Fruit fly (Drosophila melanogaster) whole organism, embryonic: Measurements from ENCODE around the gene CG3337.

Source experiments
- Awh ChIP-seq: fragments of 200-800 bp; sonication (Bioruptor generic); IDR thresholded peaks from 2 replicates; pipeline ENCODE4, ENCODE4 v1.3.6; 2022; ENCODE audit warnings: missing biosample characterization, missing genetic modification characterization
- BEAF-32 ChIP-seq: fragments of 200-800 bp; sonication (Bioruptor generic); optimal IDR thresholded peaks from 3 replicates; lab custom pipeline; 2017; ENCODE audit warnings: missing biosample characterization, missing genetic modification characterization, mild to moderate bottlenecking, moderate library complexity, missing genetic modification reagents
- CG10321 ChIP-seq: fragments of 200-800 bp; sonication (Bioruptor generic); IDR thresholded peaks from 2 replicates; pipeline ENCODE4 v1.3.6; 2022; ENCODE audit warnings: missing biosample characterization, missing genetic modification characterization
- CG11723 ChIP-seq: fragments of 200-800 bp; sonication (Bioruptor generic); optimal IDR thresholded peaks from 2 replicates; lab custom pipeline; 2017; ENCODE audit warnings: missing biosample characterization, mild to moderate bottlenecking, missing genetic modification characterization
- CG13424 ChIP-seq: fragments of 200-800 bp; sonication (Bioruptor generic); optimal IDR thresholded peaks from 2 replicates; lab custom pipeline; 2019; ENCODE audit warnings: missing biosample characterization, mild to moderate bottlenecking, missing genetic modification characterization, moderate library complexity
- CG13624 ChIP-seq: fragments of 200-800 bp; sonication (Bioruptor generic); optimal IDR thresholded peaks from 2 replicates; lab custom pipeline; 2016; ENCODE audit warnings: missing biosample characterization, missing genetic modification characterization
- CG15514 ChIP-seq: fragments of 200-800 bp; sonication (Bioruptor generic); optimal IDR thresholded peaks from 3 replicates; lab custom pipeline; 2017; ENCODE audit warnings: missing biosample characterization, missing genetic modification characterization, mild to moderate bottlenecking, moderate library complexity, missing genetic modification reagents
- CG17328 ChIP-seq: fragments of 200-800 bp; sonication (Bioruptor generic); IDR thresholded peaks from 2 replicates; pipeline ENCODE4 v1.3.6; 2022; ENCODE audit warnings: missing biosample characterization, missing genetic modification characterization
- CG17829 ChIP-seq: fragments of 200-800 bp; optimal IDR thresholded peaks from 2 replicates; lab custom pipeline; 2019; ENCODE audit warnings: missing biosample characterization, mild to moderate bottlenecking, missing genetic modification characterization, moderate library complexity
- CG3065 ChIP-seq: fragments of 200-800 bp; sonication (Bioruptor generic); optimal IDR thresholded peaks from 2 replicates; lab custom pipeline; 2016; ENCODE audit warnings: missing biosample characterization, missing genetic modification characterization
- CG31365 ChIP-seq: fragments of 200-800 bp; sonication (Bioruptor generic); optimal IDR thresholded peaks from 2 replicates; lab custom pipeline; 2018; ENCODE audit warnings: missing biosample characterization, mild to moderate bottlenecking, missing genetic modification characterization
- CG3163 ChIP-seq: fragments of 200-800 bp; sonication (Bioruptor generic); optimal IDR thresholded peaks from 3 replicates; lab custom pipeline; 2016; ENCODE audit warnings: missing biosample characterization, missing genetic modification characterization
- CG3726 ChIP-seq: fragments of 200-800 bp; sonication (Bioruptor generic); IDR thresholded peaks from 3 replicates; pipeline ENCODE4, ENCODE4 v1.3.6; 2022; ENCODE audit warnings: missing biosample characterization, missing genetic modification characterization
- CG7556 ChIP-seq: fragments of 200-800 bp; sonication (Bioruptor generic); optimal IDR thresholded peaks from 2 replicates; lab custom pipeline; 2017; ENCODE audit warnings: missing biosample characterization, mild to moderate bottlenecking, missing genetic modification characterization
- CG8089 ChIP-seq: fragments of 200-800 bp; sonication (Bioruptor generic); optimal IDR thresholded peaks from 3 replicates; lab custom pipeline; 2016; ENCODE audit warnings: missing biosample characterization, missing genetic modification characterization
- CG9817 ChIP-seq: fragments of 200-800 bp; sonication (Bioruptor generic); optimal IDR thresholded peaks from 2 replicates; lab custom pipeline; 2018; ENCODE audit warnings: missing biosample characterization, mild to moderate bottlenecking, missing genetic modification characterization, moderate library complexity
- Dbx ChIP-seq: fragments of 200-800 bp; sonication (Bioruptor generic); IDR thresholded peaks from 3 replicates; pipeline ENCODE4 v1.3.6; 2022; ENCODE audit warnings: missing biosample characterization, missing genetic modification characterization
- Deaf1 ChIP-seq: fragments of 200-800 bp; optimal IDR thresholded peaks from 3 replicates; lab custom pipeline; 2019; ENCODE audit warnings: missing biosample characterization, mild to moderate bottlenecking, missing genetic modification characterization, moderate library complexity
- Dip3 ChIP-seq: fragments of 200-800 bp; sonication (Bioruptor generic); optimal IDR thresholded peaks from 3 replicates; lab custom pipeline; 2016; ENCODE audit warnings: missing biosample characterization, missing genetic modification characterization
- Eip74EF ChIP-seq, 2 experiments: fragments of 200-800 bp in 1 of 2; fragments of >200 bp in 1 of 2; sonication (Bioruptor generic) in 1 of 2; optimal IDR thresholded peaks; 2 replicates each; lab custom pipeline; 2017 to 2019; ENCODE audit warnings: missing biosample characterization in 2 of 2, missing genetic modification characterization in 2 of 2, mild to moderate bottlenecking in 1 of 2, moderate library complexity in 1 of 2
- Elba2 ChIP-seq: fragments of 200-800 bp; sonication (Bioruptor generic); optimal IDR thresholded peaks from 3 replicates; lab custom pipeline; 2016; ENCODE audit warnings: missing biosample characterization, missing genetic modification characterization
- Gsc ChIP-seq: fragments of 200-800 bp; sonication (Bioruptor generic); IDR thresholded peaks from 2 replicates; pipeline ENCODE4 v1.3.6; 2022; ENCODE audit warnings: missing biosample characterization, missing genetic modification characterization
- HLH4C ChIP-seq: fragments of 200-800 bp; sonication (Bioruptor generic); IDR thresholded peaks from 3 replicates; pipeline ENCODE4 v1.3.6; 2022; ENCODE audit warnings: missing biosample characterization, missing genetic modification characterization; ENCODE audit not compliant: partially characterized antibody
- HLH54F ChIP-seq: fragments of 200-800 bp; sonication (Bioruptor generic); optimal IDR thresholded peaks from 3 replicates; lab custom pipeline; 2016; ENCODE audit warnings: missing biosample characterization, missing genetic modification characterization
- HLHmδ ChIP-seq: fragments of 200-800 bp; sonication (Bioruptor generic); optimal IDR thresholded peaks from 2 replicates; lab custom pipeline; 2018; ENCODE audit warnings: missing biosample characterization, mild to moderate bottlenecking, missing genetic modification characterization, moderate library complexity
- HmgD ChIP-seq: fragments of 200-800 bp; sonication (Bioruptor generic); optimal IDR thresholded peaks from 3 replicates; lab custom pipeline; 2016; ENCODE audit warnings: missing biosample characterization, missing genetic modification characterization
- HmgZ ChIP-seq: fragments of 200-800 bp; sonication (Bioruptor generic); optimal IDR thresholded peaks from 2 replicates; lab custom pipeline; 2018; ENCODE audit warnings: missing biosample characterization, mild to moderate bottlenecking, missing genetic modification characterization
- Hmr ChIP-seq: fragments of 200-800 bp; sonication (Bioruptor generic); optimal IDR thresholded peaks from 3 replicates; lab custom pipeline; 2017; ENCODE audit warnings: mild to moderate bottlenecking, missing biosample characterization, missing genetic modification reagents, missing genetic modification characterization
- Med ChIP-seq: fragments of 200-800 bp; sonication (Bioruptor generic); peaks from one replicate; lab custom pipeline; 2016; ENCODE audit warnings: missing biosample characterization, missing genetic modification characterization, mild to moderate bottlenecking, inconsistent platforms, moderate library complexity
- Nf-YC ChIP-seq: fragments of 200-800 bp; optimal IDR thresholded peaks from 3 replicates; lab custom pipeline; 2019; ENCODE audit warnings: missing biosample characterization, mild to moderate bottlenecking, missing genetic modification characterization, moderate library complexity
- Optix ChIP-seq: fragments of 200-800 bp; sonication (Bioruptor generic); IDR thresholded peaks from 3 replicates; pipeline ENCODE4 v1.3.6; 2022; ENCODE audit warnings: missing biosample characterization, missing genetic modification characterization
- Sry-β ChIP-seq: fragments of 200-800 bp; sonication (Bioruptor generic); optimal IDR thresholded peaks from 2 replicates; lab custom pipeline; 2018; ENCODE audit warnings: missing biosample characterization, mild to moderate bottlenecking, missing genetic modification characterization, moderate library complexity
- amos ChIP-seq: fragments of 200-800 bp; sonication (Bioruptor generic); IDR thresholded peaks from 2 replicates; pipeline ENCODE4 v1.3.6; 2022; ENCODE audit warnings: missing biosample characterization, missing genetic modification characterization; ENCODE audit not compliant: partially characterized antibody
- cg ChIP-seq: fragments of 200-800 bp; sonication (Bioruptor generic); optimal IDR thresholded peaks from 3 replicates; lab custom pipeline; 2019; ENCODE audit warnings: missing biosample characterization, mild to moderate bottlenecking, missing genetic modification characterization, moderate library complexity
- chinmo ChIP-seq: fragments of 200-800 bp; sonication (Bioruptor generic); IDR thresholded peaks from 4 replicates; pipeline ENCODE4 v1.3.6; 2022; ENCODE audit warnings: missing biosample characterization, missing genetic modification characterization; ENCODE audit not compliant: partially characterized antibody
- gt ChIP-seq: fragments of 200-800 bp; sonication (Bioruptor generic); IDR thresholded peaks from 2 replicates; pipeline ENCODE4 v1.3.6; 2022; ENCODE audit warnings: missing biosample characterization, missing genetic modification characterization
- h ChIP-seq: fragments of >200 bp; optimal IDR thresholded peaks from 2 replicates; lab custom pipeline; 2017
- hkb ChIP-seq, 2 experiments: fragments of 200-800 bp in 1 of 2; fragments of >200 bp in 1 of 2; sonication (Bioruptor generic) in 1 of 2; IDR thresholded peaks in 1 of 2; optimal IDR thresholded peaks in 1 of 2; 2 replicates each; pipeline versions ENCODE4 v1.3.6 to Lab custom; 2017 to 2022; ENCODE audit warnings: missing biosample characterization in 1 of 2, missing genetic modification characterization in 1 of 2
- jing ChIP-seq: fragments of 200-800 bp; sonication (Bioruptor generic); optimal IDR thresholded peaks from 2 replicates; lab custom pipeline; 2018; ENCODE audit warnings: missing biosample characterization, mild to moderate bottlenecking, missing genetic modification characterization
- nerfin-2 ChIP-seq: fragments of 200-800 bp; sonication (Bioruptor generic); IDR thresholded peaks from 2 replicates; pipeline ENCODE4 v1.3.6; 2022; ENCODE audit warnings: missing biosample characterization, missing genetic modification characterization; ENCODE audit not compliant: partially characterized antibody
- oc ChIP-seq: fragments of 200-800 bp; sonication (Bioruptor generic); optimal IDR thresholded peaks from 2 replicates; lab custom pipeline; 2018; ENCODE audit warnings: missing biosample characterization, mild to moderate bottlenecking, missing genetic modification characterization, moderate library complexity
- pfk ChIP-seq: fragments of 200-800 bp; sonication (Bioruptor generic); optimal IDR thresholded peaks from 2 replicates; lab custom pipeline; 2018; ENCODE audit warnings: missing biosample characterization, mild to moderate bottlenecking, missing genetic modification characterization, moderate library complexity
- pros ChIP-seq: fragments of 200-800 bp; sonication (Bioruptor generic); optimal IDR thresholded peaks from 3 replicates; lab custom pipeline; 2019; ENCODE audit warnings: missing biosample characterization, mild to moderate bottlenecking, missing genetic modification characterization, moderate library complexity
- salm ChIP-seq: fragments of 200-800 bp; sonication (Bioruptor generic); optimal IDR thresholded peaks from 2 replicates; lab custom pipeline; 2018; ENCODE audit warnings: missing biosample characterization, mild to moderate bottlenecking, missing genetic modification characterization
- sc ChIP-seq, 3 experiments: fragments of >200 bp in 2 of 3; fragments of 200-800 bp in 1 of 3; sonication (Bioruptor generic) in 1 of 3; optimal IDR thresholded peaks; 2 replicates in 2 of 3; 3 replicates in 1 of 3; lab custom pipeline; 2017; ENCODE audit warnings: mild to moderate bottlenecking in 1 of 3, missing biosample characterization in 1 of 3, missing genetic modification characterization in 1 of 3, missing genetic modification reagents in 1 of 3
- tio ChIP-seq: fragments of 200-800 bp; sonication (Bioruptor generic); optimal IDR thresholded peaks from 2 replicates; lab custom pipeline; 2017; ENCODE audit warnings: missing biosample characterization, missing genetic modification characterization, inconsistent platforms
- tna ChIP-seq: fragments of 200-800 bp; sonication (Bioruptor generic); IDR thresholded peaks from 2 replicates; pipeline ENCODE4 v1.3.6; 2022; ENCODE audit warnings: missing biosample characterization, missing genetic modification characterization; ENCODE audit not compliant: partially characterized antibody
- z ChIP-seq: fragments of 200-800 bp; sonication (Bioruptor generic); IDR thresholded peaks from 3 replicates; pipeline ENCODE4 v1.3.6; 2022; ENCODE audit warnings: missing biosample characterization, missing genetic modification characterization

CG3337 gene

DNA sequence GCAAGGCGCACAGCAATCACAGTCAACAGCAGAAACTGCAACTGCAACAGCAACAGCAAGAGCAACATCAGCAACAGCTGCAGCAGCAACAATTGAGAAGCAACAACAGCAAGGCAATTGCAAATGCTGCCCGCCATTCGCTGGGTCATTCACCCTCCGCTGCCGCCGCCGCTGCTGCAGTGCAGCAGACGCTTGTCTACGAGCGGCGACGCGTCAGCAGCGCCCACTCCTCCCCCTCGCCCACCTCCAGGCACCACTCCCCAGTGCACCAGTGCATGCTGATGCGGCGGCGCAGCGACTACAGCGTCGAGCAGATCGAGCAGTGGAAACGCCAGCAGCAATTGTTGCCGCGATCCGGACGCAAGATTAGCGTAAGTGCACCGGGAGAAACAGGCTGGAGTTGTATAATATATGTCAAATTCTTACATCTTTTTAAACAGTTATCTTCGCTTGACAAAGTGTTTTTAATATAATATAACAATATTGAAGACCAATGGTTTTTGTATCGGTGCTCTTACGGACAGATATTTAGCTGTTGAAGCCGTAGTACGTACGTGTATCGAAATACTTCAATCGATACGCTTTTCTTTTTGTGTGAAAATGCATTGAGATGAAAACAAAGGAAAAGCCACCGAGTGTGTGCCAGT lies 17.6 kb downstream of the CG3337 start (continued):
- TF ChIP-seq salm (tag; lab: Kevin White, UChicago) (no peak), gt (GFP tag; lab: Robert Waterston, UW) (0 out of 2 replicates have a peak, but pooled peaks have one; percentile 48), cg (GFP tag; lab: Kevin White, UChicago) (no peak), CG17829 (peak; percentile 35), tna (GFP tag; lab: Robert Waterston, UW) (no peak), BEAF-32 (GFP tag; lab: Kevin White, UChicago) (no peak), HmgZ (no peak), h (lab: Kevin White, UChicago) (no peak), CG3163 (GFP tag; lab: Kevin White, UChicago) (no peak), pfk (GFP tag; lab: Kevin White, UChicago) (no peak), CG3065 (GFP tag; lab: Kevin White, UChicago) (no peak), jing (peak; percentile 18), Gsc (GFP tag; lab: Robert Waterston, UW) (no peak), nerfin-2 (GFP tag; lab: Robert Waterston, UW) (0 out of 2 replicates have a peak, but pooled peaks have one; percentile 22), HLH4C (no peak), Elba2 (GFP tag; lab: Kevin White, UChicago) (no peak), HLH54F (no peak), CG17328 (GFP tag; lab: Robert Waterston, UW) (peak; percentile 37; the same call in 1 of the 2 replicates), Deaf1 (no peak), CG11723 (no peak), z (GFP tag; lab: Robert Waterston, UW) (no peak; the same call in 2 of the 3 replicates), CG13624 (no peak), Optix (GFP tag; lab: Robert Waterston, UW) (no peak), amos (GFP tag; lab: Robert Waterston, UW) (no peak), hkb (optimal IDR thresholded peaks at IDR 0.05; lab: Kevin White, UChicago) (no peak), hkb (GFP tag; IDR thresholded peaks at IDR 0.05; lab: Robert Waterston, UW) (no peak), HmgD (GFP tag; lab: Kevin White, UChicago) (no peak), Eip74EF (GFP tag; optimal IDR thresholded peaks at IDR 0.05; lab: Kevin White, UChicago) (peak in 1 of 2 experiments; percentile 40), CG3726 (GFP tag; lab: Robert Waterston, UW) (no peak), HLHmδ (no peak), CG9817 (tag; lab: Kevin White, UChicago) (no peak), Hmr (GFP tag; lab: Kevin White, UChicago) (no peak), oc (peak; percentile 55), Dip3 (GFP tag; lab: Kevin White, UChicago) (no peak), CG31365 (tag; lab: Kevin White, UChicago) (no peak), Sry-β (GFP tag; lab: Kevin White, UChicago) (no peak), Dbx (no peak), CG15514 (GFP tag; lab: Kevin White, UChicago) (no peak), CG7556 (peak; percentile 60), Nf-YC (no peak), pros (GFP tag; lab: Kevin White, UChicago) (no peak), tio (GFP tag; lab: Kevin White, UChicago) (peak; percentile 26), Med (peak; percentile 79), sc (optimal IDR thresholded peaks at IDR 0.05; lab: Kevin White, UChicago) (no peak), sc (GFP tag; optimal IDR thresholded peaks at IDR 0.05; lab: Kevin White, UChicago) (peak; percentile 25), CG8089 (no peak), chinmo (no peak), Awh (GFP tag; lab: Robert Waterston, UW) (0 out of 2 replicates have a peak, but pooled peaks have one; percentile 35), CG13424 (tag; lab: Kevin White, UChicago) (no peak), CG10321 (GFP tag; lab: Robert Waterston, UW) (no peak)
